Worm (Caenorhabditis elegans): ENCODE data around the gene cls-1.

- TF ChIP-seq him-1 (tag; optimal IDR thresholded peaks at IDR 0.05) (no peak), W03F9.2 (tag; optimal IDR thresholded peaks at IDR 0.05) (no peak)
Measured at ce11 chrIII:7534648-7535047, 26.7 kb downstream of the cls-1 start.

All from whole organism, L4/young adult.